Fruit fly (Drosophila melanogaster): Measurements from ENCODE around the gene Ack.

dm6 chr3L:4061921-4062474, 46.0 kb upstream of the Ack start, which contains the start of gene dib:
- TF ChIP-seq CG8478 (optimal IDR thresholded peaks at IDR 0.05) = no peak
- TF ChIP-seq CTCF (optimal IDR thresholded peaks at IDR 0.05) = no peak

Measured in S2 (cell line).